Worm (Caenorhabditis elegans): ENCODE measurements around the gene lido-15.

lido-15 gene

DNA sequence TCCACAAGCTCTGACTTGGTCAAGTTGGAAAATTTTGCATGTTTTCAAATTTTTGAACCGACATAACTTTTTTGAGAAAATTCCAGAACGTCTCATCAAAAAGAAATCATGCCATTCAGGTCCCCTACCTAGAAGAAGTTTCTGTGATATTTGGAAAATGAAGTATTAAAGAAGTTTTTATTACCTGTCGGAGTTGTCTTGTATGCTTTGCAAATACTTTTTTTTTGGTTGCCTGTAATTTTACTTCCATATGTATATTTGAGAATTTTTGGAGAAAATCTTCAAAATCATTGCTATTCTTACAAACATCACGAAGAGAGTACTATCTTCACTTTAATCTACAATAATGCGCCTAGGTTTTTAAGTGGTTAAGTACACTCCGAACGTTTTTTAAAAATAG is 38.6 kb downstream of the lido-15 start, which contains the start of gene nhr-72:
Gene nhr-72, minus strand, starts transcription at position 101 of the 400 bp plus-strand sequence.
- TF ChIP-seq mel-28 (tag; optimal IDR thresholded peaks at IDR 0.05; ENCODE audit: borderline replicate concordance) (no peak), let-526 (GFP tag; IDR thresholded peaks at IDR 0.05) (no peak), K11D2.4 (GFP tag; IDR thresholded peaks at IDR 0.05) (no peak), lin-35 (GFP tag; optimal IDR thresholded peaks at IDR 0.05) (no peak), unc-62 (GFP tag; optimal IDR thresholded peaks at IDR 0.05) (no peak), nhr-179 (tag; optimal IDR thresholded peaks at IDR 0.05) (no peak), Y79H2A.3 (GFP tag; conservative IDR thresholded peaks at IDR 0.05) (no peak), lir-1 (GFP tag; conservative IDR thresholded peaks at IDR 0.05) (no peak)

DNA sequence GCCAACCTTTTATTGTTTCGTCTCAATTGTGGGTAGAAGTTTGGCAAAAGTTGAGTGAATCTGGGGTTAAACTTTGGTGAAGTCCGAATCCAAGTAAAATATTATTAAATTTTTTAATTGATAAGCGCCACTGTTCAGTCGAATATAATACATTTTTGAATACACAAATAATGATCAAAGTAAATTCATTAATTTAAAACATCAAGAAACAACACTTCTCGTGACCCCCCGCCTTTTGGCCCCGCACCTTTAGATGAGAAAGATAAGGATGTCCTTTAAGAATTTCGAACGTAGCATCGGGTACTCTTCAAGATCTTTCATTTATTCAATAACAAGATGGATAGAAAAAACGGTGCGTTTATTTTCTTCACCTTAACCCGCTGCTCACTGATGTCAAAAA is 40.6 kb downstream of the lido-15 start, which contains the start of gene nhr-257:
Gene nhr-257, plus strand, starts transcription at position 301 of the 400 bp plus-strand sequence.
- TF ChIP-seq nhr-27 (tag; optimal IDR thresholded peaks at IDR 0.05) = no peak
- TF ChIP-seq C06A6.2 (GFP tag; conservative IDR thresholded peaks at IDR 0.05) = no peak
- no peak for TF ChIP-seq chd-7 (tag; optimal IDR thresholded peaks at IDR 0.05)
- TF ChIP-seq hlh-12 (tag; optimal IDR thresholded peaks at IDR 0.05) = no peak
- TF ChIP-seq F57C9.4 (tag; optimal IDR thresholded peaks at IDR 0.05) = no peak
- no peak for TF ChIP-seq hmg-20 (GFP tag; IDR thresholded peaks at IDR 0.05)
- no peak for TF ChIP-seq tbx-9 (tag; optimal IDR thresholded peaks at IDR 0.05; ENCODE audit: borderline replicate concordance)
- TF ChIP-seq zfh-2 (GFP tag; conservative IDR thresholded peaks at IDR 0.05) = no peak
- no peak for TF ChIP-seq cebp-2 (GFP tag; IDR thresholded peaks at IDR 0.05)
- TF ChIP-seq egl-18 (GFP tag; IDR thresholded peaks at IDR 0.05) = no peak
- no peak for TF ChIP-seq ceh-27 (GFP tag; optimal IDR thresholded peaks at IDR 0.05)

- TF ChIP-seq ceh-79 (tag; optimal IDR thresholded peaks at IDR 0.05) (no peak), ztf-6 (GFP tag; IDR thresholded peaks at IDR 0.05) (no peak), mes-4 (tag; optimal IDR thresholded peaks at IDR 0.05) (no peak)
Measured at ce11 chrII:3860826-3861225, 48.7 kb downstream of the lido-15 start, which contains the start of gene oac-11. oac-11 (minus strand) TSS chrII:3860926.

- TF ChIP-seq aptf-2 (GFP tag; conservative IDR thresholded peaks at IDR 0.05) = no peak
- TF ChIP-seq B0336.3 (GFP tag; IDR thresholded peaks at IDR 0.05) = no peak
- no peak for TF ChIP-seq chd-7 (tag; optimal IDR thresholded peaks at IDR 0.05)
Measured at ce11 chrII:3862053-3862452, 50.0 kb downstream of the lido-15 start.
